Worm (Caenorhabditis elegans): ENCODE data around the gene C27H5.6.

- TF ChIP-seq him-1 (tag; optimal IDR thresholded peaks at IDR 0.05): no peak
- no peak for TF ChIP-seq W03F9.2 (tag; optimal IDR thresholded peaks at IDR 0.05)
Measured at ce11 chrII:7197434-7197833, 10.4 kb upstream of the C27H5.6 start.

Data from whole organism, L4/young adult.